Worm (Caenorhabditis elegans) whole organism, L4 larva: ENCODE results near the gene srz-82.

Experiments
- Y105C5A.15 ChIP-seq: fragments of 200-800 bp; sonication (Bioruptor generic); IDR thresholded peaks from 2 replicates; pipeline ENCODE4 v1.3.6; 2022; ENCODE audit warnings: missing genetic modification characterization, missing compliant biosample characterization
- Y5F2A.4 ChIP-seq: fragments of 200-800 bp; sonication (Bioruptor generic); optimal IDR thresholded peaks from 2 replicates; lab custom pipeline; 2018; ENCODE audit warnings: mild to moderate bottlenecking, missing genetic modification characterization, missing compliant biosample characterization
- ceh-28 ChIP-seq: fragments of 150-350 bp; optimal IDR thresholded peaks from 2 replicates; lab custom pipeline; 2014; ENCODE audit warnings: missing biosample characterization, missing genetic modification reagents, missing genetic modification characterization
- ces-1 ChIP-seq: fragments of 150-350 bp; sonication (generic microtip); optimal IDR thresholded peaks from 4 replicates; lab custom pipeline; 2014; ENCODE audit warnings: missing biosample characterization, missing genetic modification reagents, missing genetic modification characterization
- dpl-1 ChIP-seq: fragments of 150-350 bp; optimal IDR thresholded peaks from 2 replicates; lab custom pipeline; 2014; ENCODE audit warnings: missing biosample characterization, missing genetic modification reagents, missing genetic modification characterization
- lin-39 ChIP-seq: fragments of 150-350 bp; optimal IDR thresholded peaks from 2 replicates; lab custom pipeline; 2014; ENCODE audit warnings: missing biosample characterization, missing genetic modification reagents, missing genetic modification characterization
- mdl-1 ChIP-seq, 2 experiments: fragments of 150-350 bp in 1 of 2; sonication (generic microtip) in 1 of 2; optimal IDR thresholded peaks; 2 replicates each; lab custom pipeline; 2014 to 2017; ENCODE audit warnings: missing biosample characterization in 2 of 2, missing genetic modification characterization in 2 of 2
- nhr-102 ChIP-seq: sonication (generic microtip); optimal IDR thresholded peaks from 2 replicates; lab custom pipeline; 2016; ENCODE audit warnings: mild to moderate bottlenecking, missing genetic modification characterization, moderate library complexity, missing compliant biosample characterization
- nhr-237 ChIP-seq: sonication (generic microtip); optimal IDR thresholded peaks from 2 replicates; lab custom pipeline; 2017; ENCODE audit warnings: missing biosample characterization, missing genetic modification characterization
- pqm-1 ChIP-seq: sonication (generic microtip); optimal IDR thresholded peaks from 2 replicates; lab custom pipeline; 2017; ENCODE audit warnings: missing biosample characterization, missing genetic modification characterization
- skn-1 ChIP-seq: fragments of 150-350 bp; optimal IDR thresholded peaks from 2 replicates; lab custom pipeline; 2014; ENCODE audit warnings: missing biosample characterization, missing genetic modification characterization
- spr-1 ChIP-seq: sonication (generic microtip); optimal IDR thresholded peaks from 2 replicates; lab custom pipeline; 2016; ENCODE audit warnings: mild to moderate bottlenecking, missing genetic modification characterization, missing compliant biosample characterization

DNA sequence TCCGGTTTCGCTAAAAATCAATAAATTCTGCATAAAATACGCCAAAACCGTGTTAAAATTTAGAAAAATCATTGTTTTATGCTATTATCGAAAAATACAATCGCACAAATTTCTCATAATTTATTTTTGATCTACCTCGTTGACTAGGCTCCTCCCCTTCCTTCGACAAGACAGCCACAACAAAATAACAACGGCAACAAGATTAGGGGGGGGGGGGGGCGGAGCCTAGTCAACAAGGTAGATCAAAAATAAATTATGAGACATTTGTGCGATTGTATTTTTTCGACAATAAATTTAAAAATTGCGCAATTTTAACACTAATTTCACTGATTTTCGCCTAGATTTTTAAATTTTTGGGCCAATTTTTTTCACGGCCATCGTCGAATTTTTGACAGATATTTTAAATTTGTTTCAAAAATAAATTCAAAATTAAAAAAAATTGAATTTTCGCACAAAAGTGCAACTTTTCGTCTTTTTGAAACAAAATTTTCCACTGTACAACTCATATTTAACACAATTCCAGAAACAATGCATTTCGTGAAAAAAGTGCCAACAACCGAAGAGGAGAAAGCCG lies 44.2 kb downstream of the srz-82 start, which contains the start of gene M57.2:
- TF ChIP-seq pqm-1 (tag; lab: Kevin White, UChicago) = no peak
- no peak for TF ChIP-seq Y105C5A.15 (GFP tag; lab: Robert Waterston, UW)
- no peak for TF ChIP-seq nhr-237 (tag; lab: Kevin White, UChicago)
- TF ChIP-seq lin-39 = no peak
- no peak for TF ChIP-seq ceh-28 (tag; lab: Kevin White, UChicago)
- no peak for TF ChIP-seq mdl-1 (tag; optimal IDR thresholded peaks at IDR 0.05; lab: Kevin White, UChicago)
- TF ChIP-seq nhr-102 (tag; lab: Kevin White, UChicago) = no peak
- no peak for TF ChIP-seq Y5F2A.4 (GFP tag; lab: Kevin White, UChicago)
- TF ChIP-seq ces-1 (GFP tag; lab: Kevin White, UChicago) = no peak
- TF ChIP-seq dpl-1 (GFP tag; lab: Kevin White, UChicago) = no peak
- TF ChIP-seq spr-1 (tag; lab: Kevin White, UChicago) = no peak
- no peak for TF ChIP-seq skn-1 (tag; lab: Kevin White, UChicago)
